Worm (Caenorhabditis elegans): ENCODE measurements around the gene R102.4.

The R102.4 gene

DNA sequence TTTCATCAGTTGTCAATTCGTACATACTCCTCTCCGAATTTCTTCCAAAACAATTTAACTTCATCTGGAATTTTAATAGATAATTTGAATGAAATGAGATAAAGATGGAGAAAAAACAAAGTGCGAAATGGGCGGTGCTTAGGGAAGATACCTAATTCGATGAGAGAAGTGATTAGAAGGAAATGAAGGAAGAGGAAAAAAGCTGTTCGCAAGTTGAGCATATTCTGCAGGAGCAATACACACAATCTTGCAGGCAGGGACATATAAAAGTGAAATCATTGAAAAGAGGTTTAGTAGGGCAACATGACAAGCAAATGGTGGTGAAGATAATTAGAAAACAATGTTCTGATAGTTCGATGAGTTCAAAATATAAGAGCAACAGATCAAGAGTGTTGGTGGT, 16.6 kb upstream of the R102.4 start, which contains the start of gene glb-21:
glb-21 (minus strand) TSS at position 66 of the 400 bp plus-strand sequence.
- TF ChIP-seq F13H6.1 (tag; optimal IDR thresholded peaks at IDR 0.05) = no peak
- no peak for TF ChIP-seq pax-1 (tag; optimal IDR thresholded peaks at IDR 0.05)
- no peak for TF ChIP-seq K02D7.2 (tag; optimal IDR thresholded peaks at IDR 0.05)
- no peak for TF ChIP-seq madf-2 (tag; optimal IDR thresholded peaks at IDR 0.05)
- TF ChIP-seq odd-2 (tag; optimal IDR thresholded peaks at IDR 0.05) = no peak
- TF ChIP-seq tbx-7 (tag; optimal IDR thresholded peaks at IDR 0.05) = no peak
- TF ChIP-seq ceh-24 (tag; optimal IDR thresholded peaks at IDR 0.05) = no peak
- TF ChIP-seq ceh-34 (tag; optimal IDR thresholded peaks at IDR 0.05) = no peak
- TF ChIP-seq hlh-15 (tag; optimal IDR thresholded peaks at IDR 0.05) = no peak
- no peak for TF ChIP-seq T23F11.4 (GFP tag; optimal IDR thresholded peaks at IDR 0.05)
- TF ChIP-seq C38D4.7 (GFP tag; optimal IDR thresholded peaks at IDR 0.05) = no peak
- TF ChIP-seq C08G9.2 (tag; optimal IDR thresholded peaks at IDR 0.05) = no peak
- TF ChIP-seq pros-1 (tag; optimal IDR thresholded peaks at IDR 0.05) = no peak
- TF ChIP-seq ama-1 (optimal IDR thresholded peaks at IDR 0.05) = no peak

DNA sequence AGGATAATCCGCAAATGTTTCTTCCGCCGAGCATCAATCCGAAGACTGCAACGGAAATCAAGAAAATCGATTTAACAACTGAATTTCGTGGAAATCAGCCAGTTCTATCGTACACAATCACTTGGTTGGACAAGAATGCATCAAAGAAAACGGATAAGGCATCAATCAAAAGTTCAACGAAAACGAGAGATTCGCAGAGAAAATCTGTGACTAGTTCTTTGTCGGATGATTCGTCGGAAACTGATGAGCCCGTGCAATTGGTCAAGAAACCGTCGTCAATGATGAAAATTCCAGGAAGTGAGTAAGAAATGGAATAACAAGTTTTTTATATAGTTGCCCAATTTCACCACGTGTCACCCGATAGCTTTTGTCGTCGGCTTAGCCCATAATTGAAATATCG, 11.0 kb upstream of the R102.4 start, which contains the start of gene R102.6:
R102.6 (minus strand) TSS at position 101 of the 400 bp plus-strand sequence.
- no peak for TF ChIP-seq elt-4 (tag; optimal IDR thresholded peaks at IDR 0.05)

DNA sequence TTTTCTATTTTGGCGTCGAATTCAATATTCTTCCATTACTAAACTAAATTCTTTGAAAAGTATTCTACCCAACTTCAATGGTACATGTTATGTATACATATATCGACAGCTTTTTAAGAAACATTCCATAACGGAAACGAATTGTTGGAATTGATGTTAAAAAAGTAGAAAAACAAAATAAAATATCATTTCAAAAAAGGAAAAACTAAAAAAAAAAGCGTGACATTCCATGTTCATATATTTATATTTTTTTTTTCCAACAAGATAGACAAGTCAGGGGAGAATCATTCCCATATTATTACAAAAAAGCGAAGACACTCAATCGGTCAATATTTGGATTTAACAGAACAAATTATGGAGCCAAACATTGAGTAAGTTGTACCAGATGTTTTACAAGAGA, 10.1 kb upstream of the R102.4 start, which contains the start of gene R102.10:
R102.10 (plus strand) TSS at position 301 of the 400 bp plus-strand sequence.
- TF ChIP-seq C08G9.2 (tag; optimal IDR thresholded peaks at IDR 0.05) (no peak), ref-2 (tag; optimal IDR thresholded peaks at IDR 0.05) (no peak), unc-42 (tag; optimal IDR thresholded peaks at IDR 0.05) (no peak), sdc-2 (tag; optimal IDR thresholded peaks at IDR 0.05) (no peak), dmd-4 (tag; optimal IDR thresholded peaks at IDR 0.05; ENCODE audit: borderline replicate concordance) (no peak), sox-4 (tag; optimal IDR thresholded peaks at IDR 0.05) (no peak), nhr-11 (tag; optimal IDR thresholded peaks at IDR 0.05) (no peak), elt-2 (tag; optimal IDR thresholded peaks at IDR 0.05) (no peak), ceh-18 (tag; optimal IDR thresholded peaks at IDR 0.05) (no peak)

DNA sequence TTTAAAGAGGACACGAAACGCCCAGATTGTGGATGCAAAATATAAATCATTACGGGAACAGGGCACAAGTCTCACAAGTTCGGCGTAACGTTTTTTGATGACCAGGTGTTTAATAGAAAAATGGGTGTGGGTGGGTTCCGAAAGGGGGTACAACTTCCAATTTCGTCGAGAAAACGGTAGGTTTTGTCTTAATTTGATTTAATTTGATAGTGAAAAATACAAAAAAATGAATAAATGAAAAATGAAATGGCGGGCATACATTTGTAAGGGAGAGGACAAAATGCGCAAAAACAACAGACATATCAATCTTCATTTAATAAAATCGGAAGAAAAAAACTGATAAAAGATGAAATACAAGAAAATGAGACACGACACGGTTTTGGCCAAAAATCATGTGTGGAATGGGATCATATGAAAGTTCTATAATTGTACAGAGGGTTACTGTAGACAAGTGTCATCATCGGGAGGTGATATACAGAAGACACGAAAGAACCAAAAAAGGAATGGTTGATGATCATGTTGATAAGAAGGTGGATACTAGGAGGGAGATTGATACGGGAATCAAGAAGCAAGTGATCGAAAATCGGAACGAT, 6.9 kb upstream of the R102.4 start:
- TF ChIP-seq ets-4 (tag; optimal IDR thresholded peaks at IDR 0.05) = no peak
- TF ChIP-seq pat-9 (tag; optimal IDR thresholded peaks at IDR 0.05) = no peak
- TF ChIP-seq ztf-16 (tag; optimal IDR thresholded peaks at IDR 0.05) = no peak
- no peak for TF ChIP-seq eyg-1 (tag; optimal IDR thresholded peaks at IDR 0.05)
- no peak for TF ChIP-seq ama-1 (optimal IDR thresholded peaks at IDR 0.05)
- no peak for TF ChIP-seq pqm-1 (tag; optimal IDR thresholded peaks at IDR 0.05)
- TF ChIP-seq lin-11 (tag; optimal IDR thresholded peaks at IDR 0.05) = no peak
- TF ChIP-seq ceh-2 (tag; optimal IDR thresholded peaks at IDR 0.05) = no peak
- TF ChIP-seq hlh-30 (tag; optimal IDR thresholded peaks at IDR 0.05; ENCODE audit: insufficient read depth) = no peak
- TF ChIP-seq hlh-6 (tag; optimal IDR thresholded peaks at IDR 0.05) = no peak
- TF ChIP-seq unc-55 (GFP tag; optimal IDR thresholded peaks at IDR 0.05) = no peak
- no peak for TF ChIP-seq pag-3 (tag; optimal IDR thresholded peaks at IDR 0.05; ENCODE audit: borderline replicate concordance)
- no peak for TF ChIP-seq ceh-34 (tag; optimal IDR thresholded peaks at IDR 0.05)

DNA sequence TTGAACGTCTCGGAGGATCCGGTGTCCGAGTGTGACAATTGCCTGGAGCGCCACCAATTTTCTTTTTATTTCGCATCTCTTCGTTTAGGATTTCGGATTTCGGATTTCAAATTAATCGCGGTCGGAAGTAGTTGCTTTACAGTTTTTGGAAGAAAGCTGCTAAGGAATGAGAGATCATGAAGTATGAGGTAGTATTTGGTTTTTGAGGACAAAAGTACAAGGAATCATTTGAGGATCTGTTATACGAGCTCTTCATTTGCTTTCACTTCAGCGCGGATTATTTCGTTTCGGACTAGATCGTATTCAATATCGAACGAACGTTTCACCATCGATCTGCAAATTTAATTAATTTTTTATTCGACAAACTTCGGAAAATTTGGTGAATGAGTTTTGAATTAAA, 4.6 kb upstream of the R102.4 start, which contains the start of gene R102.11:
R102.11 (minus strand) TSS at position 101 of the 400 bp plus-strand sequence.
- TF ChIP-seq pag-3 (tag; optimal IDR thresholded peaks at IDR 0.05; ENCODE audit: borderline replicate concordance) (no peak), ceh-31 (tag; optimal IDR thresholded peaks at IDR 0.05) (no peak), K09A11.1 (tag; optimal IDR thresholded peaks at IDR 0.05; ENCODE audit: insufficient read depth) (no peak), rnt-1 (tag; optimal IDR thresholded peaks at IDR 0.05) (no peak), ceh-34 (tag; optimal IDR thresholded peaks at IDR 0.05) (no peak), elt-2 (tag; optimal IDR thresholded peaks at IDR 0.05) (no peak), hlh-8 (tag; optimal IDR thresholded peaks at IDR 0.05) (no peak)
